Worm (Caenorhabditis elegans) whole organism, L4 larva: ENCODE data around the gene Y105C5B.20.

Experiments
- ama-1 ChIP-seq: fragments of 150-350 bp; optimal IDR thresholded peaks from 2 replicates; lab custom pipeline; 2014; ENCODE audit warnings: inconsistent platforms, mixed read lengths
- ceh-82 ChIP-seq: sonication (generic microtip); optimal IDR thresholded peaks from 2 replicates; lab custom pipeline; 2017; ENCODE audit warnings: missing biosample characterization, missing genetic modification characterization
- duxl-1 ChIP-seq: sonication (generic microtip); optimal IDR thresholded peaks from 2 replicates; lab custom pipeline; 2016; ENCODE audit warnings: mild to moderate bottlenecking, missing genetic modification characterization, moderate library complexity, missing compliant biosample characterization; ENCODE audit not compliant: poor library complexity
- dve-1 ChIP-seq: sonication (generic microtip); optimal IDR thresholded peaks from 2 replicates; lab custom pipeline; 2017; ENCODE audit warnings: antibody characterized with exemption, mild to moderate bottlenecking, missing genetic modification characterization, missing compliant biosample characterization; ENCODE audit not compliant: insufficient read depth
- egl-27 ChIP-seq: sonication (generic microtip); optimal IDR thresholded peaks from 3 replicates; lab custom pipeline; 2017; ENCODE audit warnings: missing biosample characterization, missing genetic modification reagents, missing genetic modification characterization
- fkh-10 ChIP-seq: fragments of 150-350 bp; optimal IDR thresholded peaks from 2 replicates; lab custom pipeline; 2014; ENCODE audit warnings: missing biosample characterization, missing genetic modification reagents, missing genetic modification characterization
- lin-39 ChIP-seq: fragments of 150-350 bp; optimal IDR thresholded peaks from 2 replicates; lab custom pipeline; 2014; ENCODE audit warnings: missing biosample characterization, missing genetic modification reagents, missing genetic modification characterization
- nhr-48 ChIP-seq: sonication (generic microtip); optimal IDR thresholded peaks from 2 replicates; lab custom pipeline; 2016; ENCODE audit warnings: mild to moderate bottlenecking, missing genetic modification characterization, missing compliant biosample characterization
- pha-4 ChIP-seq, 2 experiments: fragments of 150-350 bp in 1 of 2; fragments of 200-800 bp in 1 of 2; sonication (Bioruptor generic) in 1 of 2; IDR thresholded peaks in 1 of 2; optimal IDR thresholded peaks in 1 of 2; 2 replicates each; pipeline versions ENCODE4 v1.3.6 to Lab custom; 2014 to 2022; ENCODE audit warnings: missing genetic modification characterization in 2 of 2, missing genetic modification reagents in 2 of 2, missing biosample characterization in 1 of 2, missing compliant biosample characterization in 1 of 2
- unc-39 ChIP-seq: sonication (generic microtip); optimal IDR thresholded peaks from 2 replicates; lab custom pipeline; 2017; ENCODE audit warnings: missing biosample characterization, missing genetic modification characterization
- unc-62 ChIP-seq, 3 experiments: fragments of 150-350 bp in 1 of 3; sonication (generic microtip); optimal IDR thresholded peaks in 2 of 3; peaks in 1 of 3; 1 replicate in 1 of 3; 2 replicates in 2 of 3; lab custom pipeline; 2014 to 2017; ENCODE audit warnings: missing biosample characterization in 3 of 3, missing genetic modification characterization in 3 of 3, missing genetic modification reagents in 3 of 3, missing genotype in 1 of 3
- vab-7 ChIP-seq: fragments of 200-800 bp; sonication (Bioruptor generic); IDR thresholded peaks from 2 replicates; pipeline ENCODE4 v1.3.6; 2022; ENCODE audit warnings: missing genetic modification reagents, missing genetic modification characterization, missing compliant biosample characterization
- zag-1 ChIP-seq: fragments of 150-350 bp; optimal IDR thresholded peaks from 2 replicates; lab custom pipeline; 2014; ENCODE audit warnings: missing biosample characterization, missing genetic modification characterization
- zip-2 ChIP-seq: fragments of 150-350 bp; optimal IDR thresholded peaks from 2 replicates; lab custom pipeline; 2014; ENCODE audit warnings: missing biosample characterization, missing genetic modification characterization

DNA sequence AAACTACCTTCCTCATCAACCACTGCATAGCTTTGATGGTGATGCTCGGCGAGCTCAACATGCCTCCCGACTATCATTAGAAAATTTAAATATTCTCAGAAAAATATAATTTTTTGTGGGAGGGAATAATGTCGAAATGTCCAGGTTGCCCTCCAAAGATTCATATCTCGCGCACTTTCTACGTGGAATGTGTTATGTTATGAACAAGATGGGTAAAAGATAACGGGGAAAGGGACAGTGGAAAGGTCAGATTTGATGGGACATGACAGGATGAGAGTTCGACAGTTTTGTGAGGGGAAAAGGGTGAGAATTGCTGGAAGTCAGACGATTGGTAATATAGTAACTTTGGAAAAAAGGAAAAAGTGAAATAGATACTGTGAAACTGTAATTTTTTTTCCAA is 11.9 kb upstream of the Y105C5B.20 start:
- TF ChIP-seq nhr-48 = no peak
- no peak for TF ChIP-seq ama-1 (lab: Kevin White, UChicago)
- no peak for TF ChIP-seq zip-2
- TF ChIP-seq ceh-82 (tag; lab: Kevin White, UChicago) = no peak
- no peak for TF ChIP-seq egl-27 (tag; lab: Kevin White, UChicago)
- TF ChIP-seq vab-7 = no peak
- TF ChIP-seq fkh-10 (GFP tag; lab: Kevin White, UChicago) = no peak
- TF ChIP-seq dve-1 (tag; lab: Kevin White, UChicago) = no peak
- TF ChIP-seq unc-62 (GFP tag; optimal IDR thresholded peaks at IDR 0.05 in 1 of 2; lab: Kevin White, UChicago) = no peak
- no peak for TF ChIP-seq unc-62 (tag; optimal IDR thresholded peaks at IDR 0.05; lab: Kevin White, UChicago)
- no peak for TF ChIP-seq zag-1 (tag; lab: Kevin White, UChicago)
- no peak for TF ChIP-seq unc-39 (tag; lab: Kevin White, UChicago)
- TF ChIP-seq lin-39 (tag; lab: Kevin White, UChicago) = no peak
- TF ChIP-seq duxl-1 (tag; lab: Kevin White, UChicago) = no peak
- TF ChIP-seq pha-4 (GFP tag; IDR thresholded peaks at IDR 0.05; lab: Robert Waterston, UW) = no peak
- no peak for TF ChIP-seq pha-4 (tag; optimal IDR thresholded peaks at IDR 0.05; lab: Kevin White, UChicago)
